Worm (Caenorhabditis elegans): ENCODE results near the gene spig-6.

- TF ChIP-seq lin-39 (tag; optimal IDR thresholded peaks at IDR 0.05) (no peak), unc-62 (GFP tag; optimal IDR thresholded peaks at IDR 0.05) (no peak), gmeb-1 (tag; optimal IDR thresholded peaks at IDR 0.05) (no peak), nhr-77 (tag; optimal IDR thresholded peaks at IDR 0.05) (no peak), nhr-6 (tag; optimal IDR thresholded peaks at IDR 0.05) (no peak), ztf-11 (tag; optimal IDR thresholded peaks at IDR 0.05) (no peak), elt-3 (tag; optimal IDR thresholded peaks at IDR 0.05) (no peak), unc-39 (tag; optimal IDR thresholded peaks at IDR 0.05) (no peak), nhr-23 (tag; optimal IDR thresholded peaks at IDR 0.05) (no peak), lsy-2 (tag; optimal IDR thresholded peaks at IDR 0.05) (no peak), fos-1 (tag; optimal IDR thresholded peaks at IDR 0.05) (no peak), C34F6.9 (tag; optimal IDR thresholded peaks at IDR 0.05) (no peak)
These were observed 6.8 kb downstream of the spig-6 start, which contains the start of gene sqst-4 for ce11 chrV:16488172-16488571.
